Worm (Caenorhabditis elegans) whole organism, L1 larva: ENCODE results near the gene B0024.4.

Experiments used
- C04F5.9 ChIP-seq: sonication (generic microtip); optimal IDR thresholded peaks from 2 replicates; lab custom pipeline; 2016; ENCODE audit warnings: missing genetic modification characterization, missing compliant biosample characterization
- C34B4.2 ChIP-seq: sonication (generic microtip); optimal IDR thresholded peaks from 2 replicates; lab custom pipeline; 2017; ENCODE audit warnings: mild to moderate bottlenecking, missing genetic modification characterization, missing compliant biosample characterization
- aha-1 ChIP-seq: fragments of 150-350 bp; optimal IDR thresholded peaks from 2 replicates; lab custom pipeline; 2014; ENCODE audit warnings: missing biosample characterization, missing genetic modification characterization
- alr-1 ChIP-seq: fragments of 200-800 bp; sonication (Bioruptor generic); optimal IDR thresholded peaks from 2 replicates; lab custom pipeline; 2018; ENCODE audit warnings: borderline replicate concordance, mild to moderate bottlenecking, missing genetic modification characterization, missing compliant biosample characterization
- blmp-1 ChIP-seq: fragments of 150-350 bp; optimal IDR thresholded peaks from 2 replicates; lab custom pipeline; 2014; ENCODE audit warnings: missing biosample characterization, missing genetic modification characterization
- ceh-8 ChIP-seq: fragments of 200-800 bp; sonication (Bioruptor generic); optimal IDR thresholded peaks from 2 replicates; lab custom pipeline; 2018; ENCODE audit warnings: mild to moderate bottlenecking, missing genetic modification characterization, moderate library complexity, missing compliant biosample characterization
- ceh-82 ChIP-seq, 3 experiments: fragments of 150-350 bp in 1 of 3; sonication (generic microtip) in 2 of 3; optimal IDR thresholded peaks; 2 replicates each; lab custom pipeline; 2014 to 2017; ENCODE audit warnings: missing biosample characterization in 3 of 3, missing genetic modification characterization in 3 of 3
- ceh-90 ChIP-seq: sonication (generic microtip); optimal IDR thresholded peaks from 2 replicates; lab custom pipeline; 2016; ENCODE audit warnings: missing genetic modification characterization, missing compliant biosample characterization
- efl-1 ChIP-seq, 4 experiments: fragments of 150-350 bp; optimal IDR thresholded peaks in 3 of 4; peaks in 1 of 4; 1 replicate in 1 of 4; 2 replicates in 3 of 4; lab custom pipeline; 2014; ENCODE audit warnings: missing biosample characterization in 2 of 4, missing genetic modification characterization in 2 of 4, missing genetic modification reagents in 2 of 4
- egl-13 ChIP-seq: sonication (generic microtip); optimal IDR thresholded peaks from 2 replicates; lab custom pipeline; 2016; ENCODE audit warnings: missing genotype, missing genetic modification reagents, missing genetic modification characterization, missing compliant biosample characterization
- elt-3 ChIP-seq, 6 experiments: fragments of 150-350 bp in 1 of 6; sonication (generic microtip); optimal IDR thresholded peaks; 2 replicates each; lab custom pipeline; 2017 to 2018; ENCODE audit warnings: missing biosample characterization in 6 of 6, missing genetic modification characterization in 6 of 6, inconsistent platforms in 1 of 6
- ets-5 ChIP-seq: fragments of 200-800 bp; sonication (Bioruptor generic); IDR thresholded peaks from 2 replicates; pipeline ENCODE4 v1.3.6; 2022; ENCODE audit warnings: missing genetic modification characterization, missing compliant biosample characterization
- fkh-10 ChIP-seq: sonication (generic microtip); optimal IDR thresholded peaks from 2 replicates; lab custom pipeline; 2017; ENCODE audit warnings: missing biosample characterization, missing genetic modification reagents, missing genetic modification characterization
- fkh-8 ChIP-seq: sonication (generic microtip); optimal IDR thresholded peaks from 2 replicates; lab custom pipeline; 2016; ENCODE audit warnings: mild to moderate bottlenecking, missing genetic modification characterization, missing compliant biosample characterization
- hlh-17 ChIP-seq: fragments of 200-800 bp; sonication (Bioruptor generic); optimal IDR thresholded peaks from 2 replicates; lab custom pipeline; 2018; ENCODE audit warnings: missing genetic modification characterization, mild to moderate bottlenecking, missing compliant biosample characterization, moderate library complexity, borderline replicate concordance
- hlh-4 ChIP-seq: sonication (generic microtip); optimal IDR thresholded peaks from 2 replicates; lab custom pipeline; 2016; ENCODE audit warnings: mild to moderate bottlenecking, missing genetic modification characterization, missing compliant biosample characterization
- hpl-2 ChIP-seq: fragments of 150-350 bp; optimal IDR thresholded peaks from 2 replicates; lab custom pipeline; 2014; ENCODE audit warnings: missing biosample characterization, missing genetic modification reagents, missing genetic modification characterization
- irx-1 ChIP-seq: sonication (generic microtip); optimal IDR thresholded peaks from 2 replicates; lab custom pipeline; 2016; ENCODE audit warnings: missing genetic modification characterization, missing compliant biosample characterization
- isw-1 ChIP-seq: fragments of 200-800 bp; sonication (Bioruptor generic); IDR thresholded peaks from 2 replicates; pipeline ENCODE4 v1.3.6; 2022; ENCODE audit warnings: missing genetic modification characterization, missing compliant biosample characterization
- lin-14 ChIP-seq: fragments of 200-800 bp; sonication (Bioruptor generic); optimal IDR thresholded peaks from 2 replicates; lab custom pipeline; 2018; ENCODE audit warnings: mild to moderate bottlenecking, missing genetic modification characterization, moderate library complexity, missing compliant biosample characterization
- lin-15B ChIP-seq: fragments of 150-350 bp; sonication (generic microtip); optimal IDR thresholded peaks from 3 replicates; lab custom pipeline; 2014; ENCODE audit warnings: missing biosample characterization, missing genetic modification characterization
- lin-39 ChIP-seq: fragments of 150-350 bp; optimal IDR thresholded peaks from 2 replicates; lab custom pipeline; 2014; ENCODE audit warnings: missing biosample characterization, missing genetic modification reagents, missing genetic modification characterization
- lir-3 ChIP-seq: sonication (generic microtip); optimal IDR thresholded peaks from 2 replicates; lab custom pipeline; 2016; ENCODE audit warnings: mild to moderate bottlenecking, missing genetic modification characterization, moderate library complexity, missing compliant biosample characterization; ENCODE audit not compliant: poor library complexity
- mab-9 ChIP-seq: fragments of 200-800 bp; sonication (Bioruptor generic); IDR thresholded peaks from 2 replicates; pipeline ENCODE4 v1.3.6; 2022; ENCODE audit warnings: missing genetic modification reagents, missing genetic modification characterization, missing compliant biosample characterization
- mdl-1 ChIP-seq, 2 experiments: fragments of 150-350 bp; optimal IDR thresholded peaks; 2 replicates each; lab custom pipeline; 2014 to 2017; ENCODE audit warnings: missing biosample characterization in 2 of 2, missing genetic modification characterization in 2 of 2, inconsistent platforms in 1 of 2
- nhr-12 ChIP-seq: sonication (generic microtip); optimal IDR thresholded peaks from 2 replicates; lab custom pipeline; 2017; ENCODE audit warnings: missing biosample characterization, missing genetic modification characterization
- nhr-19 ChIP-seq: fragments of 200-800 bp; sonication (Bioruptor generic); conservative IDR thresholded peaks from 2 replicates; pipeline ENCODE4 v1.3.6; 2022; ENCODE audit warnings: missing genetic modification characterization, missing compliant biosample characterization
- nhr-28 ChIP-seq: fragments of 150-350 bp; optimal IDR thresholded peaks from 2 replicates; lab custom pipeline; 2014; ENCODE audit warnings: missing biosample characterization, missing genetic modification characterization
- nhr-47 ChIP-seq: sonication (generic microtip); optimal IDR thresholded peaks from 2 replicates; lab custom pipeline; 2016; ENCODE audit warnings: mild to moderate bottlenecking, missing genetic modification characterization, moderate library complexity, missing compliant biosample characterization
- nhr-71 ChIP-seq: sonication (generic microtip); optimal IDR thresholded peaks from 2 replicates; lab custom pipeline; 2016; ENCODE audit warnings: mild to moderate bottlenecking, missing genetic modification characterization, moderate library complexity, missing compliant biosample characterization
- nhr-77 ChIP-seq: fragments of 150-350 bp; optimal IDR thresholded peaks from 2 replicates; lab custom pipeline; 2014; ENCODE audit warnings: missing biosample characterization, missing genetic modification characterization
- pax-3 ChIP-seq: fragments of 200-800 bp; sonication (Bioruptor generic); optimal IDR thresholded peaks from 2 replicates; lab custom pipeline; 2018; ENCODE audit warnings: mild to moderate bottlenecking, missing genetic modification characterization, moderate library complexity, missing compliant biosample characterization
- pqm-1 ChIP-seq: sonication (generic microtip); optimal IDR thresholded peaks from 3 replicates; lab custom pipeline; 2017; ENCODE audit warnings: missing biosample characterization, missing genetic modification characterization
- rnt-1 ChIP-seq: sonication (generic microtip); optimal IDR thresholded peaks from 2 replicates; lab custom pipeline; 2016; ENCODE audit warnings: mild to moderate bottlenecking, missing genetic modification characterization, moderate library complexity, missing compliant biosample characterization
- skn-1 ChIP-seq: fragments of 150-350 bp; optimal IDR thresholded peaks from 2 replicates; lab custom pipeline; 2014; ENCODE audit warnings: missing biosample characterization, missing genetic modification characterization
- sptf-1 ChIP-seq: fragments of 150-350 bp; optimal IDR thresholded peaks from 2 replicates; lab custom pipeline; 2014; ENCODE audit warnings: missing biosample characterization, missing genetic modification characterization
- sup-37 ChIP-seq: fragments of 200-800 bp; sonication (Bioruptor generic); optimal IDR thresholded peaks from 2 replicates; lab custom pipeline; 2018; ENCODE audit warnings: mild to moderate bottlenecking, missing genetic modification characterization, missing compliant biosample characterization
- tlp-1 ChIP-seq: fragments of 150-350 bp; optimal IDR thresholded peaks from 2 replicates; lab custom pipeline; 2014; ENCODE audit warnings: missing biosample characterization, missing genetic modification characterization
- unc-130 ChIP-seq: fragments of 150-350 bp; optimal IDR thresholded peaks from 2 replicates; lab custom pipeline; 2017; ENCODE audit warnings: missing biosample characterization, missing genetic modification characterization, inconsistent platforms
- unc-30 ChIP-seq: sonication (generic microtip); optimal IDR thresholded peaks from 2 replicates; lab custom pipeline; 2017; ENCODE audit warnings: missing biosample characterization, missing genetic modification characterization
- unc-86 ChIP-seq: sonication (generic microtip); optimal IDR thresholded peaks from 2 replicates; lab custom pipeline; 2016; ENCODE audit warnings: missing genetic modification characterization, missing compliant biosample characterization
- xbp-1 ChIP-seq: sonication (generic microtip); optimal IDR thresholded peaks from 2 replicates; lab custom pipeline; 2016; ENCODE audit warnings: missing genetic modification characterization, missing compliant biosample characterization
- zag-1 ChIP-seq: fragments of 150-350 bp; optimal IDR thresholded peaks from 2 replicates; lab custom pipeline; 2014; ENCODE audit warnings: missing biosample characterization, missing genetic modification characterization
- ztf-4 ChIP-seq: fragments of 150-350 bp; optimal IDR thresholded peaks from 2 replicates; lab custom pipeline; 2014; ENCODE audit warnings: missing biosample characterization, missing genetic modification characterization

B0024.4 gene

ce11 chrV:10313953-10314352, 16.8 kb downstream of the B0024.4 start, which contains the start of gene gcy-6 (continued):
- TF ChIP-seq unc-86 (tag; lab: Kevin White, UChicago) (no peak), ztf-4 (tag; lab: Kevin White, UChicago) (no peak), sup-37 (GFP tag; lab: Kevin White, UChicago) (no peak)

- TF ChIP-seq nhr-47 (tag; lab: Kevin White, UChicago) (no peak), alr-1 (no peak)
Observed at ce11 chrV:10314371-10314770, 17.2 kb downstream of the B0024.4 start, which contains the start of gene trx-2. Gene trx-2 (plus strand): TSS chrV:10314671.

ce11 chrV:10317294-10317693, 20.1 kb downstream of the B0024.4 start, which contains the start of gene asps-1:
Gene asps-1 (minus strand): TSS chrV:10317394.
- TF ChIP-seq skn-1 (tag; lab: Kevin White, UChicago) (no peak), unc-86 (tag; lab: Kevin White, UChicago) (no peak), egl-13 (no peak), ceh-8 (GFP tag; lab: Kevin White, UChicago) (no peak), nhr-12 (no peak), zag-1 (tag; lab: Kevin White, UChicago) (no peak), elt-3 (tag; optimal IDR thresholded peaks at IDR 0.05; lab: Kevin White, UChicago) (no peak), mdl-1 (tag; optimal IDR thresholded peaks at IDR 0.05; lab: Kevin White, UChicago) (no peak), efl-1 (optimal IDR thresholded peaks at IDR 0.05; lab: Kevin White, UChicago) (no peak), efl-1 (GFP tag; optimal IDR thresholded peaks at IDR 0.05 in 1 of 2; lab: Kevin White, UChicago) (no peak), pax-3 (no peak), nhr-19 (GFP tag; lab: Robert Waterston, UW) (no peak), isw-1 (no peak), lin-15B (tag; lab: Kevin White, UChicago) (no peak), ceh-82 (tag; optimal IDR thresholded peaks at IDR 0.05; lab: Kevin White, UChicago) (no peak), fkh-10 (GFP tag; lab: Kevin White, UChicago) (no peak), hlh-4 (tag; lab: Kevin White, UChicago) (no peak), mab-9 (GFP tag; lab: Robert Waterston, UW) (no peak), C04F5.9 (tag; lab: Kevin White, UChicago) (no peak), C34B4.2 (tag; lab: Kevin White, UChicago) (no peak)
- TF ChIP-seq, all 84 proteins: peak for 0

- TF ChIP-seq aha-1 (tag; lab: Kevin White, UChicago) = no peak
- TF ChIP-seq irx-1 (tag; lab: Kevin White, UChicago) = no peak
- no peak for TF ChIP-seq zag-1 (tag; lab: Kevin White, UChicago)
- no peak for TF ChIP-seq lin-14 (GFP tag; lab: Kevin White, UChicago)
- no peak for TF ChIP-seq blmp-1 (tag; lab: Kevin White, UChicago)
- no peak for TF ChIP-seq efl-1 (optimal IDR thresholded peaks at IDR 0.05; lab: Kevin White, UChicago)
- peak in 1 of 2 experiments; percentile 70 for TF ChIP-seq efl-1 (GFP tag; optimal IDR thresholded peaks at IDR 0.05 in 1 of 2; lab: Kevin White, UChicago)
- TF ChIP-seq, all 84 proteins: peak for 1
Observed at ce11 chrV:10319434-10319833, 22.2 kb downstream of the B0024.4 start, which contains the start of gene B0024.11. Gene B0024.11 (minus strand): TSS chrV:10319534.

ce11 chrV:10320101-10320761, 23.0 kb downstream of the B0024.4 start, which contains the start of the genes gna-1 and B0024.13:
Gene gna-1 (minus strand): TSS chrV:10320151.
Gene B0024.13 (plus strand): TSS chrV:10320711.
- TF ChIP-seq ets-5 (no peak), sptf-1 (tag; lab: Kevin White, UChicago) (no peak), ceh-90 (tag; lab: Kevin White, UChicago) (peak; percentile 86), nhr-71 (tag; lab: Kevin White, UChicago) (peak; percentile 85), unc-86 (tag; lab: Kevin White, UChicago) (peak; percentile 45), hpl-2 (GFP tag; lab: Kevin White, UChicago) (no peak), nhr-77 (peak; percentile 35), tlp-1 (tag; lab: Kevin White, UChicago) (no peak), hlh-17 (GFP tag; lab: Kevin White, UChicago) (no peak), unc-130 (peak; percentile 33), lin-39 (no peak), fkh-8 (tag; lab: Kevin White, UChicago) (peak; percentile 69), unc-30 (no peak), pqm-1 (no peak), rnt-1 (tag; lab: Kevin White, UChicago) (peak; percentile 97), xbp-1 (tag; lab: Kevin White, UChicago) (peak; percentile 78), nhr-28 (tag; lab: Kevin White, UChicago) (no peak), lir-3 (tag; lab: Kevin White, UChicago) (peak; percentile 92), alr-1 (no peak)
